Worm (Caenorhabditis elegans) whole organism, late embryonic: ENCODE measurements around the gene cdf-2.

Experiments used
- ceh-18 ChIP-seq: sonication (generic microtip); optimal IDR thresholded peaks from 2 replicates; lab custom pipeline; 2016; ENCODE audit warnings: missing genetic modification characterization, missing compliant biosample characterization
- che-1 ChIP-seq: sonication (generic microtip); optimal IDR thresholded peaks from 2 replicates; lab custom pipeline; 2016; ENCODE audit warnings: mild to moderate bottlenecking, missing genetic modification characterization, missing compliant biosample characterization
- nhr-232 ChIP-seq: sonication (generic microtip); optimal IDR thresholded peaks from 2 replicates; lab custom pipeline; 2016; ENCODE audit warnings: missing genetic modification characterization, missing compliant biosample characterization
- pqm-1 ChIP-seq: sonication (generic microtip); optimal IDR thresholded peaks from 2 replicates; lab custom pipeline; 2016; ENCODE audit warnings: missing genetic modification characterization, missing compliant biosample characterization

DNA sequence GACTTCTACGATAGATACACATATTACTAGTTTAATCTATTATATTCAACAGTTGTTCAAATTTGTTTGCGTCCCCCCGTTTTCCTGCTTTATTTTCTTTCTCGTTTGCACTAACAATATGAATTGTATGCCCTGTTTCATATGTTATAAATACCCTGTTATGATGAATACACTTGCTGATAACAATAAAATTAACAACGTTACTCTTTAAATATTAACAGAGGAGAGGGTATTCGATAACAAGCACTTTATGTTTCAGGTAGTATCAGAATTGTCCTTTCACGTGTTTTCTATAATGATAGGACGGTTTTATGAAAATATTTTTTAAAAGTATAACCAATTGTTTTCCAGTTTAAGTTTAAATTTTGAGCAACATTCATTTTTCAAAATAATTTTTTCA is 11.7 kb upstream of the cdf-2 start:
- TF ChIP-seq ceh-18 (tag; lab: Kevin White, UChicago): no peak
- no peak for TF ChIP-seq pqm-1 (tag; lab: Kevin White, UChicago)
- no peak for TF ChIP-seq nhr-232 (tag; lab: Kevin White, UChicago)
- TF ChIP-seq che-1 (tag; lab: Kevin White, UChicago): no peak
